Worm (Caenorhabditis elegans): Measurements from ENCODE around the gene bed-2.

The bed-2 gene

ce11 chrIII:11467631-11468481, 2.8 kb downstream of the bed-2 start:
- TF ChIP-seq unc-62 (GFP tag; optimal IDR thresholded peaks at IDR 0.05) (no peak), unc-39 (tag; optimal IDR thresholded peaks at IDR 0.05) (no peak), unc-120 (tag; optimal IDR thresholded peaks at IDR 0.05; ENCODE audit: poor library complexity, severe bottlenecking) (peak; percentile 13), ham-2 (GFP tag; optimal IDR thresholded peaks at IDR 0.05) (peak; percentile 96), nhr-76 (tag; optimal IDR thresholded peaks at IDR 0.05) (no peak), cnd-1 (tag; optimal IDR thresholded peaks at IDR 0.05) (peak; percentile 5), ceh-39 (tag; optimal IDR thresholded peaks at IDR 0.05) (no peak)

ce11 chrIII:11466420-11467188, 4.0 kb downstream of the bed-2 start:
- TF ChIP-seq unc-39 (tag; optimal IDR thresholded peaks at IDR 0.05) (no peak), unc-62 (GFP tag; optimal IDR thresholded peaks at IDR 0.05) (no peak), lin-13 (tag; optimal IDR thresholded peaks at IDR 0.05) (no peak), ces-1 (GFP tag; optimal IDR thresholded peaks at IDR 0.05) (no peak), elt-1 (tag; optimal IDR thresholded peaks at IDR 0.05; ENCODE audit: borderline replicate concordance, insufficient read depth) (no peak), nhr-76 (tag; optimal IDR thresholded peaks at IDR 0.05) (no peak), ham-2 (GFP tag; optimal IDR thresholded peaks at IDR 0.05) (no peak), pha-4 (tag; optimal IDR thresholded peaks at IDR 0.05) (no peak), hlh-1 (tag; optimal IDR thresholded peaks at IDR 0.05) (peak; percentile 20), ceh-39 (tag; optimal IDR thresholded peaks at IDR 0.05) (no peak), ceh-83 (GFP tag; optimal IDR thresholded peaks at IDR 0.05) (peak; percentile 54), cnd-1 (tag; optimal IDR thresholded peaks at IDR 0.05) (no peak), unc-120 (tag; optimal IDR thresholded peaks at IDR 0.05; ENCODE audit: poor library complexity, severe bottlenecking) (peak; percentile 61), nhr-2 (tag; optimal IDR thresholded peaks at IDR 0.05) (no peak), bed-3 (GFP tag; optimal IDR thresholded peaks at IDR 0.05) (no peak), mep-1 (tag; optimal IDR thresholded peaks at IDR 0.05) (no peak), blmp-1 (tag; optimal IDR thresholded peaks at IDR 0.05) (no peak), lin-32 (GFP tag; optimal IDR thresholded peaks at IDR 0.05) (no peak), ztf-11 (tag; optimal IDR thresholded peaks at IDR 0.05) (no peak), mls-2 (tag; optimal IDR thresholded peaks at IDR 0.05) (no peak), sptf-1 (tag; optimal IDR thresholded peaks at IDR 0.05) (peak; percentile 52), tbx-8 (GFP tag; optimal IDR thresholded peaks at IDR 0.05) (no peak), M03D4.4 (tag; optimal IDR thresholded peaks at IDR 0.05) (no peak), nhr-12 (tag; optimal IDR thresholded peaks at IDR 0.05) (no peak)

- TF ChIP-seq blmp-1 (tag; optimal IDR thresholded peaks at IDR 0.05): no peak
- no peak for TF ChIP-seq sem-2 (GFP tag; optimal IDR thresholded peaks at IDR 0.05)
Observed at ce11 chrIII:11465394-11465948, 5.1 kb downstream of the bed-2 start.

- TF ChIP-seq elt-3 (tag; optimal IDR thresholded peaks at IDR 0.05) (no peak), lin-13 (tag; optimal IDR thresholded peaks at IDR 0.05) (peak; percentile 49), tbx-8 (GFP tag; optimal IDR thresholded peaks at IDR 0.05) (peak; percentile 16), mep-1 (tag; optimal IDR thresholded peaks at IDR 0.05) (no peak), sptf-1 (tag; optimal IDR thresholded peaks at IDR 0.05) (peak; percentile 35), ceh-83 (GFP tag; optimal IDR thresholded peaks at IDR 0.05) (peak; percentile 37), hlh-1 (tag; optimal IDR thresholded peaks at IDR 0.05) (no peak), M03D4.4 (tag; optimal IDR thresholded peaks at IDR 0.05) (peak; percentile 72), snpc-4 (tag; optimal IDR thresholded peaks at IDR 0.05) (no peak), ces-1 (GFP tag; optimal IDR thresholded peaks at IDR 0.05) (no peak)
Observed at ce11 chrIII:11463726-11464125, 6.9 kb downstream of the bed-2 start.

- TF ChIP-seq drap-1 (GFP tag; optimal IDR thresholded peaks at IDR 0.05) (no peak), M03D4.4 (tag; optimal IDR thresholded peaks at IDR 0.05) (no peak), mls-2 (tag; optimal IDR thresholded peaks at IDR 0.05) (no peak), lsy-2 (tag; optimal IDR thresholded peaks at IDR 0.05) (no peak), nhr-237 (tag; optimal IDR thresholded peaks at IDR 0.05) (no peak), unc-39 (tag; optimal IDR thresholded peaks at IDR 0.05) (no peak), pha-4 (tag; optimal IDR thresholded peaks at IDR 0.05) (no peak), mab-5 (tag; optimal IDR thresholded peaks at IDR 0.05) (no peak), nhr-12 (tag; optimal IDR thresholded peaks at IDR 0.05) (no peak)
Observed at ce11 chrIII:11462332-11462731, 8.3 kb downstream of the bed-2 start.
